Worm (Caenorhabditis elegans): Measurements from ENCODE around the gene R08C7.4.
A peak's percentile ranks its signal among the peaks of the same experiment; 100 is the strongest.

The R08C7.4 gene

ce11 chrIV:4469770-4470709 is 35.2 kb downstream of the R08C7.4 start (continued):
- TF ChIP-seq ceh-28 (tag; optimal IDR thresholded peaks at IDR 0.05) (no peak), cey-2 (tag; optimal IDR thresholded peaks at IDR 0.05; ENCODE audit: borderline replicate concordance, insufficient read depth) (no peak), vab-7 (GFP tag; IDR thresholded peaks at IDR 0.05) (no peak), R02D3.7 (tag; optimal IDR thresholded peaks at IDR 0.05) (no peak), zip-11 (GFP tag; IDR thresholded peaks at IDR 0.05) (no peak), rbr-2 (tag; optimal IDR thresholded peaks at IDR 0.05) (peak; percentile 79), lin-29 (GFP tag; IDR thresholded peaks at IDR 0.05) (0 out of 2 replicates have a peak, but pooled peaks have one; percentile 12), ZK337.2 (GFP tag; IDR thresholded peaks at IDR 0.05) (no peak), ceh-32 (tag; optimal IDR thresholded peaks at IDR 0.05; ENCODE audit: poor library complexity) (no peak), ceh-20 (GFP tag; IDR thresholded peaks at IDR 0.05) (peak; percentile 53), unc-130 (GFP tag; optimal IDR thresholded peaks at IDR 0.05) (no peak), hmg-1.1 (GFP tag; IDR thresholded peaks at IDR 0.05) (peak; percentile 60), madf-9 (GFP tag; conservative IDR thresholded peaks at IDR 0.05) (0 out of 2 replicates have a peak, but pooled peaks have one; percentile 19), daf-16 (GFP tag; optimal IDR thresholded peaks at IDR 0.05) (peak in 1 of 2 experiments; percentile 38), daf-16 (tag; optimal IDR thresholded peaks at IDR 0.05) (peak; percentile 98), pqm-1 (tag; optimal IDR thresholded peaks at IDR 0.05) (no peak), mdl-1 (tag; optimal IDR thresholded peaks at IDR 0.05) (peak; percentile 74 to 99), lir-3 (tag; optimal IDR thresholded peaks at IDR 0.05) (no peak), fkh-10 (GFP tag; optimal IDR thresholded peaks at IDR 0.05) (peak; percentile 83), lsy-2 (tag; optimal IDR thresholded peaks at IDR 0.05) (peak; percentile 60 to 67), mxl-3 (GFP tag; optimal IDR thresholded peaks at IDR 0.05) (peak; percentile 80), spr-1 (tag; optimal IDR thresholded peaks at IDR 0.05) (no peak), F26F4.8 (GFP tag; conservative IDR thresholded peaks at IDR 0.05) (no peak), arid-1 (GFP tag; conservative IDR thresholded peaks at IDR 0.05) (0 out of 2 replicates have a peak, but pooled peaks have one; percentile 4), Y48G9A.11 (GFP tag; IDR thresholded peaks at IDR 0.05) (no peak), aly-2 (tag; optimal IDR thresholded peaks at IDR 0.05) (no peak), jun-1 (tag; optimal IDR thresholded peaks at IDR 0.05) (no peak), mxl-2 (GFP tag; conservative IDR thresholded peaks at IDR 0.05) (peak; percentile 78), T20F7.1 (GFP tag; optimal IDR thresholded peaks at IDR 0.05) (no peak), ceh-62 (tag; optimal IDR thresholded peaks at IDR 0.05) (no peak), T26A8.4 (GFP tag; IDR thresholded peaks at IDR 0.05) (peak; percentile 58; the same call in 1 of the 2 replicates), dmd-8 (GFP tag; IDR thresholded peaks at IDR 0.05) (no peak), nhr-10 (tag; optimal IDR thresholded peaks at IDR 0.05) (no peak)

ce11 chrIV:4470885-4471772 is 36.3 kb downstream of the R08C7.4 start:
- peak; percentile 45; the same call in 1 of the 2 replicates for TF ChIP-seq lim-7 (GFP tag; IDR thresholded peaks at IDR 0.05)
- no peak for TF ChIP-seq tag-97 (GFP tag; IDR thresholded peaks at IDR 0.05)
- TF ChIP-seq spr-1 (tag; optimal IDR thresholded peaks at IDR 0.05) = no peak
- TF ChIP-seq ceh-82 (tag; optimal IDR thresholded peaks at IDR 0.05) = no peak
- no peak for TF ChIP-seq snpc-4 (tag; optimal IDR thresholded peaks at IDR 0.05)
- TF ChIP-seq nhr-10 (tag; optimal IDR thresholded peaks at IDR 0.05) = no peak
- TF ChIP-seq jun-1 (tag; optimal IDR thresholded peaks at IDR 0.05) = no peak
- 0 out of 2 replicates have a peak, but pooled peaks have one; percentile 11 for TF ChIP-seq saeg-2 (GFP tag; IDR thresholded peaks at IDR 0.05)
- TF ChIP-seq ama-1 (optimal IDR thresholded peaks at IDR 0.05) = peak; percentile 32
- no peak for TF ChIP-seq ZK546.5 (tag; optimal IDR thresholded peaks at IDR 0.05)
- no peak for TF ChIP-seq ces-1 (GFP tag; optimal IDR thresholded peaks at IDR 0.05)
- TF ChIP-seq F26F4.8 (GFP tag; conservative IDR thresholded peaks at IDR 0.05) = no peak
- TF ChIP-seq Y48G9A.11 (GFP tag; IDR thresholded peaks at IDR 0.05) = 0 out of 2 replicates have a peak, but pooled peaks have one; percentile 17
- no peak for TF ChIP-seq nhr-11 (tag; optimal IDR thresholded peaks at IDR 0.05)
- TF ChIP-seq nhr-77 (tag; optimal IDR thresholded peaks at IDR 0.05) = peak; percentile 51
- TF ChIP-seq T26A8.4 (GFP tag; IDR thresholded peaks at IDR 0.05) = 0 out of 2 replicates have a peak, but pooled peaks have one; percentile 27
- no peak for TF ChIP-seq mdt-29 (GFP tag; IDR thresholded peaks at IDR 0.05)
- no peak for TF ChIP-seq skn-1 (tag; optimal IDR thresholded peaks at IDR 0.05)
- TF ChIP-seq nhr-48 (tag; optimal IDR thresholded peaks at IDR 0.05) = no peak
- peak in 1 of 2 experiments; percentile 6 for TF ChIP-seq hif-1 (tag; optimal IDR thresholded peaks at IDR 0.05)

Measured in whole organism, L4 larva.